Fruit fly (Drosophila melanogaster): ENCODE results near the gene Syt12.

DNA sequence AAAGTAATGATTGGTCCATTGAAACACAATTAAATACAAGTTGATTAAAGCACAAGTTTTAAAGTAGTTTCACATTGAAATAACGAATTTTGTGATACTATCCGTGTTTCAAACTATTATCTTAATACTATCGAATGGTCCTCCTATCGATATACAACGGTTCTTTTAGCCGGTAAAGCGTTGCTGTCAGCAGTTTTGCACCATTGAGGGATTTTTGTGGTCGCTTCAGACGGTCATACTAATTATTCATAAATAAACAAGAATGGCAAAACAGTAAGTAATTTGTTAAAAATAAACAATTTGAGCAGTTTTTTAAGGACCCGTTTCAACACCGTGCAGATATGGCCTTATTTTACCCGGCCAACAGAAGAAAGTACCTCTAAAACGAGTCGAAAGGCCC lies 20.9 kb upstream of the Syt12 start, which contains the start of gene CG15747:
- TF ChIP-seq CG8478 (optimal IDR thresholded peaks at IDR 0.05) (no peak), CTCF (optimal IDR thresholded peaks at IDR 0.05) (peak in 1 of 2 experiments; percentile 12)
